Fruit fly (Drosophila melanogaster) whole organism, pupa: Measurements from ENCODE around the gene Ada2b.

ENCODE experiments used
- CG10348 ChIP-seq: fragments of 200-800 bp; sonication (Bioruptor generic); IDR thresholded peaks from 2 replicates; pipeline ENCODE4 v1.3.6; 2022; ENCODE audit warnings: missing biosample characterization, missing genetic modification characterization
- CG12605 ChIP-seq: fragments of 200-800 bp; sonication (Bioruptor generic); IDR thresholded peaks from 2 replicates; pipeline ENCODE4 v1.3.6; 2022; ENCODE audit warnings: missing biosample characterization, missing genetic modification characterization
- CG13204 ChIP-seq: fragments of 200-800 bp; sonication (Bioruptor generic); optimal IDR thresholded peaks from 2 replicates; lab custom pipeline; 2018; ENCODE audit warnings: missing biosample characterization, mild to moderate bottlenecking, missing genetic modification characterization, moderate library complexity
- CG14655 ChIP-seq: fragments of 200-800 bp; sonication (Bioruptor generic); optimal IDR thresholded peaks from 3 replicates; lab custom pipeline; 2017; ENCODE audit warnings: mild to moderate bottlenecking, missing biosample characterization, missing genetic modification reagents, missing genetic modification characterization
- CG15710 ChIP-seq: fragments of 200-800 bp; sonication (Bioruptor generic); optimal IDR thresholded peaks from 2 replicates; lab custom pipeline; 2018; ENCODE audit warnings: missing biosample characterization, mild to moderate bottlenecking, missing genetic modification characterization, moderate library complexity
- CG17806 ChIP-seq: fragments of 200-800 bp; sonication (Bioruptor generic); optimal IDR thresholded peaks from 2 replicates; lab custom pipeline; 2018; ENCODE audit warnings: missing biosample characterization, mild to moderate bottlenecking, missing genetic modification characterization, moderate library complexity
- CG32121 ChIP-seq: fragments of 200-800 bp; sonication (Bioruptor generic); IDR thresholded peaks from 2 replicates; pipeline ENCODE4 v1.3.6; 2022; ENCODE audit warnings: missing biosample characterization, missing genetic modification characterization
- CG34367 ChIP-seq: fragments of 200-800 bp; sonication (Bioruptor generic); optimal IDR thresholded peaks from 2 replicates; lab custom pipeline; 2018; ENCODE audit warnings: missing biosample characterization, mild to moderate bottlenecking, missing genetic modification characterization
- CG4496 ChIP-seq: fragments of 200-800 bp; sonication (Bioruptor generic); IDR thresholded peaks from 3 replicates; pipeline ENCODE4 v1.3.6; 2022; ENCODE audit warnings: missing biosample characterization, missing genetic modification characterization
- CG8159 ChIP-seq: fragments of 200-800 bp; sonication (Bioruptor generic); optimal IDR thresholded peaks from 3 replicates; lab custom pipeline; 2018; ENCODE audit warnings: missing biosample characterization, mild to moderate bottlenecking, missing genetic modification characterization, moderate library complexity
- CG8301 ChIP-seq: fragments of 200-800 bp; sonication (Bioruptor generic); optimal IDR thresholded peaks from 2 replicates; lab custom pipeline; 2018; ENCODE audit warnings: missing biosample characterization, mild to moderate bottlenecking, missing genetic modification characterization
- CG9948 ChIP-seq: fragments of 200-800 bp; sonication (Bioruptor generic); optimal IDR thresholded peaks from 2 replicates; lab custom pipeline; 2018; ENCODE audit warnings: missing biosample characterization, mild to moderate bottlenecking, missing genetic modification characterization, moderate library complexity
- D1 ChIP-seq: fragments of 200-800 bp; sonication (Bioruptor generic); optimal IDR thresholded peaks from 2 replicates; lab custom pipeline; 2018; ENCODE audit warnings: missing biosample characterization, mild to moderate bottlenecking, missing genetic modification characterization, moderate library complexity
- EcR ChIP-seq: fragments of 200-800 bp; sonication (Bioruptor generic); optimal IDR thresholded peaks from 3 replicates; lab custom pipeline; 2019; ENCODE audit warnings: missing biosample characterization, missing genetic modification characterization, mild to moderate bottlenecking, moderate library complexity, missing genetic modification reagents
- Ets98B ChIP-seq: fragments of 200-800 bp; sonication (Bioruptor generic); IDR thresholded peaks from 2 replicates; pipeline ENCODE4 v1.3.6; 2022; ENCODE audit warnings: missing biosample characterization, missing genetic modification characterization
- Pif1A ChIP-seq: fragments of 200-800 bp; sonication (Bioruptor generic); optimal IDR thresholded peaks from 3 replicates; lab custom pipeline; 2016; ENCODE audit warnings: missing biosample characterization, missing genetic modification characterization
- Pif1B ChIP-seq: fragments of 200-800 bp; sonication (Bioruptor generic); optimal IDR thresholded peaks from 3 replicates; lab custom pipeline; 2016; ENCODE audit warnings: missing biosample characterization, missing genetic modification characterization
- Snoo ChIP-seq: fragments of 200-800 bp; sonication (Bioruptor generic); optimal IDR thresholded peaks from 3 replicates; lab custom pipeline; 2017; ENCODE audit warnings: missing biosample characterization, mild to moderate bottlenecking, missing genetic modification characterization, inconsistent platforms
- fd96Ca ChIP-seq: fragments of 200-800 bp; sonication (Bioruptor generic); IDR thresholded peaks from 3 replicates; pipeline ENCODE4 v1.3.6; 2022; ENCODE audit warnings: missing biosample characterization, missing genetic modification characterization
- gl ChIP-seq: fragments of 200-800 bp; sonication (Bioruptor generic); optimal IDR thresholded peaks from 2 replicates; lab custom pipeline; 2018; ENCODE audit warnings: missing biosample characterization, mild to moderate bottlenecking, missing genetic modification characterization
- rn ChIP-seq: fragments of 200-800 bp; sonication (Bioruptor generic); IDR thresholded peaks from 2 replicates; pipeline ENCODE4 v1.3.6; 2022; ENCODE audit warnings: missing biosample characterization, missing genetic modification characterization

Gene Ada2b

dm6 chr3R:8217727-8218126 lies 22.6 kb downstream of the Ada2b start, which contains the start of gene CG7800:
Gene CG7800 (plus strand): TSS chr3R:8217957.
- TF ChIP-seq CG32121 (GFP tag; lab: Robert Waterston, UW) (no peak), Snoo (tag; lab: Kevin White, UChicago) (no peak), fd96Ca (GFP tag; lab: Robert Waterston, UW) (no peak), CG34367 (tag; lab: Kevin White, UChicago) (no peak)

DNA sequence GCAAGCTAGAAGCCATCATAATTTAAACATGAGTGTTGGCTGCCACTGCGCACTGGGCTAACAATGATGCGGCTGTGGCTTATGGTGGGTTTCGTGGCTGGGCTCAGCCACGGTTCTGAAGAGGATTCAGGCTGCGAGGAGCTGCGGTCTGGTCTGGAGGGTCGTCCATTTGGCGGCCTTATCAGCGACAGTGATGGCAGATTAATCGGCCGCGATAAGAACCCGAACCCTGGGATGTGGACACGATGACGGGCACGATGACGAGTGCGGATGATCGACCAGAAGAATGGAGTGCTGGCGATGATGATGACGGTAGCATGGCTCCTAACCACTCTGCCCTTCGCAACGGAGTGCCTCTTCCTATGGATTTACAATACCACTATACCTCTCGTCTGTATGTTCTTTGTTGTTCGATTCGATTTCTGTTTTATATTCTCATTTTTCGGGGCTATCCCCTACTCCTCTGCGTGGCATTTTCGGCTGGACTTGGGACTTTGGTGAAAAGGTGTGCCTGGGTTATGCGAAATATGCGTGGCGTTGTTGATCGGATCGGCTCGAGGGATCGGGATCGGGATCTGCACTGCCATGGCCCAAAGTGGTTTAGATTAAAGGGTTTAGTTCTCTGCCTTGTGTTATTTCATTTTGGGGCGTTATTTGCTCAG lies 24.7 kb downstream of the Ada2b start:
- no peak for TF ChIP-seq fd96Ca (GFP tag; lab: Robert Waterston, UW)
- TF ChIP-seq CG17806 (tag; lab: Kevin White, UChicago), result no peak
- no peak for TF ChIP-seq Snoo (tag; lab: Kevin White, UChicago)
- TF ChIP-seq CG15710 (tag; lab: Kevin White, UChicago), result no peak
- TF ChIP-seq Pif1A (GFP tag; lab: Kevin White, UChicago), result no peak

DNA sequence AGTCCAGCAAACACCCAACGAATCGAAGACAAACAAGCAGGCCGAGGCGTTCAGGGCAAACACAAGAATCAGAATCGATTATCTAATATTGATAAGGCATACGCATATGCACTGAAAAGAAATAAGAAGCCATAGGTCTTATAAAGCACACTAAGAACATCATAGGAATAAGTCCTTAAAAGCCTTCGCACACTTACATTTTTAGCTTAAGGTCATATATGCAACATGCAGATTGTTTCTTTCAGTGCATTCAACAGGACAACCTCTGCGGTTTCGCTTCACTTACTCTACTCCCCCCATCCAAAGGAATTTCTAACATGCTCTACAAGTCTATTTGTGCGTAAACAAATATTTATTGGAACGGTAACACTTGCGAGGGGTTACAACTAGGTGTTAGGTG lies 27.7 kb downstream of the Ada2b start:
- TF ChIP-seq fd96Ca (GFP tag; lab: Robert Waterston, UW) (0 out of 3 replicates have a peak, but pooled peaks have one; percentile 15), CG4496 (GFP tag; lab: Robert Waterston, UW) (no peak)

DNA sequence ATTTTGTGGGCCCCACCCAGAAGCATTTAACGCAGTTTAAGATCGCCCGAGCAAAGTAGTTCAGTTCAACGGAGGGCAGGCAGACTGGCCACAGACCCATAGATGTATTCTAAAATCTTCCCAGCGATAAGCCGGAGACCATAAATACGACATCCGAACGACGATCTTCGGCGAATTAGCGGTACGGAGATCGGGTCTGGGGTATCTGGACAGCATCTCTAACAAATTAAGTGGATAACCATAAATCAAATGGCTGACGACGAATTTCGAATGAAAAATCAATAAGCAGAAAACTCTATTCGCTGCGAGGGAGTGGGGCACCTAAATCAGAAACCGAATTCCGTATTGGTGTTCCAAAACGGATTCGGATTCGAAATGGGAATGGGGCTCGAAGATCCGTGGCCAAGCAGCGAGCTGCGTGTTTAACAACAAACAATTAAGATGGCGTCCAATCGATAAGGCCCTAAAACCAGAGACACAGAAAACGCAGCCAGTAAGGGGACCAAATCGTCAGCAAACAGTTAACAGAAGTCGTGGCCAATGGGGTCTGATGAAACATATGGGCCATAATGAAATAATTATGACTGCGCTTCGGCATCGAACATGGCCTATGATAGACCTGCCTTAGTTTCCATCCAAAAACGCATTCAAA lies 29.4 kb downstream of the Ada2b start:
- TF ChIP-seq rn (GFP tag; lab: Robert Waterston, UW), result no peak
- TF ChIP-seq CG13204 (GFP tag; lab: Kevin White, UChicago), result no peak
- no peak for TF ChIP-seq Pif1A (GFP tag; lab: Kevin White, UChicago)
- TF ChIP-seq Ets98B (GFP tag; lab: Robert Waterston, UW), result no peak
- no peak for TF ChIP-seq CG32121 (GFP tag; lab: Robert Waterston, UW)
- TF ChIP-seq CG8159 (tag; lab: Kevin White, UChicago), result no peak
- TF ChIP-seq gl, result no peak
- TF ChIP-seq CG9948 (tag; lab: Kevin White, UChicago), result no peak
- no peak for TF ChIP-seq CG14655
- TF ChIP-seq CG4496 (GFP tag; lab: Robert Waterston, UW), result no peak
- no peak for TF ChIP-seq EcR (GFP tag; lab: Kevin White, UChicago)
- no peak for TF ChIP-seq CG15710 (tag; lab: Kevin White, UChicago)
- no peak for TF ChIP-seq CG8301 (tag; lab: Kevin White, UChicago)
- TF ChIP-seq Pif1B (GFP tag; lab: Kevin White, UChicago), result no peak
- no peak for TF ChIP-seq CG34367 (tag; lab: Kevin White, UChicago)
- no peak for TF ChIP-seq CG10348 (GFP tag; lab: Robert Waterston, UW)
- TF ChIP-seq fd96Ca (GFP tag; lab: Robert Waterston, UW), result no peak
- no peak for TF ChIP-seq Snoo (tag; lab: Kevin White, UChicago)
- no peak for TF ChIP-seq CG17806 (tag; lab: Kevin White, UChicago)
- TF ChIP-seq D1 (tag; lab: Kevin White, UChicago), result no peak

DNA sequence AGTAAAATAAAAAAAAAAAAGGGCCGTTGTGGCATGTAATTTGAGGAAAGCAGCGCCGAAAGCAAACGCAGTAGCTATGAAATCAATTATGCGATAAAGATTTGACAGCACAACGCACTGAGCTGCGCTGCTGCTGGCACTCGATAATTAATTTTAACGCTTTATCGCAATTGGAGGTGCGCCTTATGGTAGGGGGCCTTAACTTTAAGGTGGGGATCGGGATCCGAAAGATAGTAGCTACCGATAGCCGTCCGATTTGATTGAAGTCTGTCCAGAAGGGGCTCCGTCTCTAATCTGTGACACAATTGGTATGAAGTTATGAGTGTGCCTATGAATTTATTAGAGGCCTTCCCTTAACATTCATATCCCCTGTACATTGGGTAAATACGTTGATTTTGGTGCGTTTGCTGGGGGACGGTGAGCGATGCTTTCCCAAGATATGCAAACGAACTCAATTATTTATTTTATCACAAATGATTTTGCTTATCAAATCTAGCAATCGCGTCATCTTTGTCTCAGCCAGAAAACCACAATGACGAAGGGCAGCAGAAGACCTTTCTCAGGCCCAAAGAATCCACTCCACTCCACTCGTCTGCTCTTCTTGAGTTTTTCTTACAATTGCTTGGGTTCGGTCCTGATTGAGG lies 31.8 kb downstream of the Ada2b start:
- TF ChIP-seq EcR (GFP tag; lab: Kevin White, UChicago) (no peak), D1 (tag; lab: Kevin White, UChicago) (no peak), CG17806 (tag; lab: Kevin White, UChicago) (no peak), gl (no peak), CG10348 (GFP tag; lab: Robert Waterston, UW) (no peak), CG12605 (GFP tag; lab: Robert Waterston, UW) (no peak), Snoo (tag; lab: Kevin White, UChicago) (no peak), CG15710 (tag; lab: Kevin White, UChicago) (no peak), CG13204 (GFP tag; lab: Kevin White, UChicago) (no peak)

dm6 chr3R:8207276-8207654 lies 33.0 kb downstream of the Ada2b start:
- TF ChIP-seq CG4496 (GFP tag; lab: Robert Waterston, UW) (no peak), gl (no peak), Pif1A (GFP tag; lab: Kevin White, UChicago) (no peak), fd96Ca (GFP tag; lab: Robert Waterston, UW) (no peak), CG10348 (GFP tag; lab: Robert Waterston, UW) (no peak), EcR (GFP tag; lab: Kevin White, UChicago) (no peak), CG15710 (tag; lab: Kevin White, UChicago) (no peak)
